Worm (Caenorhabditis elegans): ENCODE data around the gene C25E10.10.

Gene C25E10.10

DNA sequence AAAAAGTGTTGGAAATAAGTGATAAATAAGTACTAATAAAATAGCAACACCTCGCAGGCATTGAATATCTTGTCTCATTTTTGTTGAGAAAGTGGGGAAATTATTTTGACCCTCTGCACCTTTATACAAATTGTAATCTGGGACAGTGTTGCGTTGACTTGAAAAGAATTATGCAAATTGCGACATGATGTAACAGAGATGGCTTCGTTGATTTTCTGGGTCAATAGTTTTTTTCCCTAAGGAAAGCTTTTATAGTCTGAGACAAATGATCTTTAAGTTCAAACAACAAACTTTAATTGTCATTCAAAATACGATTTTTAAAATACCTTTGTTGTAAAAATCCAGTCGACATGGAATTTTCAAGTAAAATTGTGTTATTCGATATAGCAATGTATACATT, 31.4 kb downstream of the C25E10.10 start, which contains the start of gene bus-1:
Gene bus-1, minus strand, starts transcription at position 101 of the 400 bp plus-strand sequence.
- TF ChIP-seq ama-1 (optimal IDR thresholded peaks at IDR 0.05) = no peak
- TF ChIP-seq lsy-2 (tag; optimal IDR thresholded peaks at IDR 0.05) = no peak
- TF ChIP-seq ztf-4 (tag; optimal IDR thresholded peaks at IDR 0.05) = no peak
- no peak for TF ChIP-seq fos-1 (tag; optimal IDR thresholded peaks at IDR 0.05)
- no peak for TF ChIP-seq ztf-11 (tag; optimal IDR thresholded peaks at IDR 0.05)
- TF ChIP-seq unc-39 (tag; optimal IDR thresholded peaks at IDR 0.05) = no peak
- TF ChIP-seq peb-1 (tag; optimal IDR thresholded peaks at IDR 0.05) = no peak
- no peak for TF ChIP-seq nhr-10 (tag; optimal IDR thresholded peaks at IDR 0.05)
- no peak for TF ChIP-seq C34F6.9 (tag; optimal IDR thresholded peaks at IDR 0.05)
- TF ChIP-seq alr-1 (tag; optimal IDR thresholded peaks at IDR 0.05) = no peak
- TF ChIP-seq ceh-16 (tag; optimal IDR thresholded peaks at IDR 0.05) = no peak
- TF ChIP-seq skn-1 (tag; optimal IDR thresholded peaks at IDR 0.05) = no peak
- TF ChIP-seq elt-1 (tag; optimal IDR thresholded peaks at IDR 0.05) = no peak
- TF ChIP-seq elt-3 (tag; optimal IDR thresholded peaks at IDR 0.05) = no peak
- TF ChIP-seq unc-55 (GFP tag; optimal IDR thresholded peaks at IDR 0.05) = no peak
- no peak for TF ChIP-seq nhr-21 (tag; optimal IDR thresholded peaks at IDR 0.05)
- TF ChIP-seq ztf-1 (GFP tag; conservative IDR thresholded peaks at IDR 0.05) = no peak
- no peak for TF ChIP-seq ceh-82 (tag; optimal IDR thresholded peaks at IDR 0.05)
- TF ChIP-seq nhr-129 (tag; optimal IDR thresholded peaks at IDR 0.05) = no peak
- TF ChIP-seq blmp-1 (tag; optimal IDR thresholded peaks at IDR 0.05; ENCODE audit: insufficient read depth) = no peak

ce11 chrV:9022078-9022477, 34.1 kb downstream of the C25E10.10 start, which contains the start of gene oac-41:
Gene oac-41, minus strand, starts transcription at chrV:9022178.
- TF ChIP-seq elt-3 (tag; optimal IDR thresholded peaks at IDR 0.05) (no peak), lsy-2 (tag; optimal IDR thresholded peaks at IDR 0.05) (no peak), lin-11 (tag; optimal IDR thresholded peaks at IDR 0.05) (no peak), unc-62 (GFP tag; optimal IDR thresholded peaks at IDR 0.05) (no peak), fos-1 (tag; optimal IDR thresholded peaks at IDR 0.05) (no peak), nhr-237 (tag; optimal IDR thresholded peaks at IDR 0.05) (no peak), unc-55 (GFP tag; optimal IDR thresholded peaks at IDR 0.05) (no peak), nhr-11 (tag; optimal IDR thresholded peaks at IDR 0.05) (no peak), blmp-1 (tag; optimal IDR thresholded peaks at IDR 0.05; ENCODE audit: insufficient read depth) (no peak), nhr-12 (tag; optimal IDR thresholded peaks at IDR 0.05) (no peak), ztf-11 (tag; optimal IDR thresholded peaks at IDR 0.05) (no peak), zag-1 (tag; optimal IDR thresholded peaks at IDR 0.05) (no peak), dmd-4 (tag; optimal IDR thresholded peaks at IDR 0.05) (no peak), ceh-16 (tag; optimal IDR thresholded peaks at IDR 0.05) (no peak), nhr-25 (tag; optimal IDR thresholded peaks at IDR 0.05) (no peak), nhr-77 (tag; optimal IDR thresholded peaks at IDR 0.05) (no peak)

DNA sequence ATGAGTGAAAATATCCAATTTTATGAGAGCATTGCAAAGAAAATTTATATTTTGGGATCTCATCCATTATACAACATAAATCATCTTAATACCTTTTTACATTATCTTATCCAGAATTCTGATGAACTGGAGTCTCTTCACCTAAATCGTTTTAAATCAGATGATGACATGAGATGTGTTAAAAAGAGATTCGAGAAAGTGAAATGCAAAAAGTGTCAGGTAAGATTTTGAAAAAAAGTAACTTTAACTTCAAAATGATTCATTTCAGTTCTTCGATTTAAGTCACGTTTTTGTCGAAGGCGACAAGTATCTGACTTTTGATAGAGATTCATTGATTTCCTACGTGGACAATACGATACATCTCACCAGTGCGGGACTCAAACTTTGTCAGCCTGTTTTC, 37.3 kb downstream of the C25E10.10 start:
- TF ChIP-seq sem-4 (tag; optimal IDR thresholded peaks at IDR 0.05) = no peak
- no peak for TF ChIP-seq mbf-1 (tag; optimal IDR thresholded peaks at IDR 0.05)
- no peak for TF ChIP-seq mdl-1 (tag; optimal IDR thresholded peaks at IDR 0.05)

- TF ChIP-seq nhr-12 (tag; optimal IDR thresholded peaks at IDR 0.05) (no peak), lin-13 (GFP tag; optimal IDR thresholded peaks at IDR 0.05) (no peak), ztf-4 (tag; optimal IDR thresholded peaks at IDR 0.05) (no peak), ama-1 (optimal IDR thresholded peaks at IDR 0.05) (no peak), lsy-2 (tag; optimal IDR thresholded peaks at IDR 0.05) (no peak), nhr-77 (tag; optimal IDR thresholded peaks at IDR 0.05) (no peak), nhr-10 (tag; optimal IDR thresholded peaks at IDR 0.05) (no peak), mdl-1 (tag; optimal IDR thresholded peaks at IDR 0.05) (no peak), mbf-1 (tag; optimal IDR thresholded peaks at IDR 0.05) (no peak), snpc-4 (tag; optimal IDR thresholded peaks at IDR 0.05) (no peak), mab-5 (tag; optimal IDR thresholded peaks at IDR 0.05) (no peak), sma-9 (GFP tag; optimal IDR thresholded peaks at IDR 0.05) (no peak), sma-9 (tag; optimal IDR thresholded peaks at IDR 0.05) (no peak), unc-55 (GFP tag; optimal IDR thresholded peaks at IDR 0.05) (no peak), unc-62 (GFP tag; optimal IDR thresholded peaks at IDR 0.05) (no peak)
Observed at ce11 chrV:9016479-9016878, 39.7 kb downstream of the C25E10.10 start, which contains the start of gene oac-40. Gene oac-40, plus strand, starts transcription at chrV:9016779.

All from whole organism, L2 larva.